Worm (Caenorhabditis elegans): Measurements from ENCODE around the gene T15B7.14.

Gene T15B7.14

DNA sequence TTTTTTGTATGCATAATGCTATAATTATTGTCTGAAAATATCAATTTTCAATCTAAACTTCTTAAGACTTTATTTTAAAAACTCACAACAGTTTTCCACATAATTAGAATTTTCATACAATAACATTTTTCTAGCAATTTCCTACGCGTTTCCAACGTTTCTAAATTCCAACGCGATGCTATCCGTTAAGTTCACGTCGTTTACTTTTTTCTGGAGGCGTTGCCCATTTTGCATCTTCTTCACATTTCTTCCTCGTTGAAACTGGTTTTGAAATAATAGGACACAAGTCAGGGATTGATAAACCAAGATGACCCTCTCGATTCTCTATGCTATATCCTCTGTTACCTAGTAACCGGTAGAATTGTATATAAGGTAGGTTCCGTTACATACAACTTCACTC is at the start of gene T15B7.14, which contains the start of gene col-143:
Gene T15B7.14, minus strand, starts transcription at position 101 of the 400 bp plus-strand sequence.
Gene col-143, plus strand, starts transcription at position 394 of the 400 bp plus-strand sequence.
- TF ChIP-seq nhr-12 (tag; optimal IDR thresholded peaks at IDR 0.05): no peak
- no peak for TF ChIP-seq nhr-23 (tag; optimal IDR thresholded peaks at IDR 0.05)
- no peak for TF ChIP-seq eor-1 (tag; optimal IDR thresholded peaks at IDR 0.05)
- no peak for TF ChIP-seq R02D3.7 (tag; optimal IDR thresholded peaks at IDR 0.05)
- TF ChIP-seq fos-1 (tag; optimal IDR thresholded peaks at IDR 0.05): no peak
- TF ChIP-seq nhr-67 (tag; optimal IDR thresholded peaks at IDR 0.05): no peak
- no peak for TF ChIP-seq unc-62 (GFP tag; optimal IDR thresholded peaks at IDR 0.05)
- TF ChIP-seq nhr-237 (tag; optimal IDR thresholded peaks at IDR 0.05): no peak
- no peak for TF ChIP-seq mdl-1 (tag; optimal IDR thresholded peaks at IDR 0.05)
- TF ChIP-seq lin-39 (tag; optimal IDR thresholded peaks at IDR 0.05): no peak
- TF ChIP-seq elt-3 (tag; optimal IDR thresholded peaks at IDR 0.05): no peak
- TF ChIP-seq aly-2 (tag; optimal IDR thresholded peaks at IDR 0.05): no peak
- TF ChIP-seq sea-2 (GFP tag; optimal IDR thresholded peaks at IDR 0.05): no peak
- TF ChIP-seq ceh-9 (tag; optimal IDR thresholded peaks at IDR 0.05): no peak
- no peak for TF ChIP-seq nhr-77 (tag; optimal IDR thresholded peaks at IDR 0.05)
- no peak for TF ChIP-seq egl-27 (tag; optimal IDR thresholded peaks at IDR 0.05)
- TF ChIP-seq nhr-28 (tag; optimal IDR thresholded peaks at IDR 0.05): no peak
- TF ChIP-seq unc-39 (tag; optimal IDR thresholded peaks at IDR 0.05): no peak
- TF ChIP-seq ceh-16 (tag; optimal IDR thresholded peaks at IDR 0.05): no peak

DNA sequence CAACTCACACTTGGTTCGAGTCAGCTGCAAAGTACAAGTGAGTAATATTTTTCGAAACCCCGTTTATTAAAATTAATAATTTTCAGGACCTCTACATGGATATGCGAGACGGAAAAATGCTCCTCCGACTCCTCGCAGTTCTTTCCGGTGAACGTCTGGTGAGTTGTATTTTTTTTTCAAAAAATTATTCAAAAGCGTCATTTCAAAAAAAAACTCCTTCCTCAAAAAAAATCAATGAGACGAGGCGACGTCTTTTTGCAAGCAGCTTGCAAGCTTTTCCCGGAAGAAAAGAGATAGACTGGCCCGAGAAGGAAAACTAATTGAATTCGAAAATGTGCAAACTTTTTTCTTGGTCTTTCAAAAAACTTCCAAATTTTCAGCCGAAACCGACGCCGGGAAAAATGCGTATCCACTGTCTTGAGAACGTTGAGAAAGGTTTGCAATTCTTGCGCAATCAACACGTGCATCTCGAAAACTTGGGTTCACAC is 47.4 kb upstream of the T15B7.14 start:
- no peak for TF ChIP-seq unc-62 (GFP tag; optimal IDR thresholded peaks at IDR 0.05)
- no peak for TF ChIP-seq tbx-2 (tag; optimal IDR thresholded peaks at IDR 0.05)
- no peak for TF ChIP-seq lin-15B (tag; optimal IDR thresholded peaks at IDR 0.05)
- no peak for TF ChIP-seq R02D3.7 (tag; optimal IDR thresholded peaks at IDR 0.05)
- no peak for TF ChIP-seq nhr-28 (tag; optimal IDR thresholded peaks at IDR 0.05)
- TF ChIP-seq nhr-67 (tag; optimal IDR thresholded peaks at IDR 0.05): no peak
- TF ChIP-seq nhr-77 (tag; optimal IDR thresholded peaks at IDR 0.05): no peak
- no peak for TF ChIP-seq egl-5 (tag; optimal IDR thresholded peaks at IDR 0.05)
- TF ChIP-seq aly-2 (tag; optimal IDR thresholded peaks at IDR 0.05): no peak

DNA sequence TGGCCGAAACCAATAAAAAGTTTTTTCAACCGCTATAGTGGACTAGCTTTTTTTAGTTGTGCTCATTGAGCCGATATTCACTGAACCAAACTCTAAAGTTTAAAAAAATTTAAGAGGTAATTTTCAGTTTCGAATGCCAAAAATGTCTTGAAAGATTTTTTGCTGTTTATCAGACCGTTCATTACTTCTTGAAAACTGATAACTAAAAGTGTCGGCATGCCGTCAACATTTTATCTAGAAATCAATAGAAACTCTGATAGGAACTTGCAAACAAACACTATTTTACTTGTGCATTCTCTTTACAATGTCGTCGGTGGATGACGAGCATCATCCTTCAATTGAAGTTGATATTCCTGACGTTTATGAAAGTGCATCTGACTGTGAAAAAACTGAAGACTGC is 46.6 kb upstream of the T15B7.14 start:
- TF ChIP-seq elt-2 (tag; optimal IDR thresholded peaks at IDR 0.05): peak; percentile 68
- no peak for TF ChIP-seq egl-27 (tag; optimal IDR thresholded peaks at IDR 0.05)

DNA sequence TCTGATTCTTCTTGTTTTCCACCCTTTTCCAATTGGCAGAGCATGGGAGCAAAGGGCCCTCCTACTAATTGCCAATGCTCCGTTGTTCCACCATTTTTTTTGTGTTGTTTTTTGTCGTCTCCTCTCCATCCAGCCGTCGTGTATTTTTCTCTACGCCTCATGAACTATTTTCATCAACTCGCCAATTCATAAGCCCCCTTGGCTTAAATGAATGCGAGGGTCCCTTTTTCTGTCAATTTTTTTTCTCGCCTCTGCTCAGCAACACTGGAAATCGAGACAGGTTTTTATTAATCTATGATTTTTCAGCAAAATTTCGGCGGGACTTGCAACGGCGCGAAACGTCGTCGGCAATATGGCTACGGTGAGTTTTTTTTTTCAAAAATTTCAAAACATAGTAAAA is 45.9 kb upstream of the T15B7.14 start, which contains the start of gene unc-70:
Gene unc-70, plus strand, starts transcription at position 301 of the 400 bp plus-strand sequence.
- TF ChIP-seq jun-1 (tag; optimal IDR thresholded peaks at IDR 0.05) (no peak), R02D3.7 (tag; optimal IDR thresholded peaks at IDR 0.05) (no peak), nhr-77 (tag; optimal IDR thresholded peaks at IDR 0.05) (no peak), ceh-16 (tag; optimal IDR thresholded peaks at IDR 0.05) (no peak), unc-39 (tag; optimal IDR thresholded peaks at IDR 0.05) (no peak), zag-1 (tag; optimal IDR thresholded peaks at IDR 0.05) (no peak), ceh-9 (tag; optimal IDR thresholded peaks at IDR 0.05) (no peak), pha-4 (tag; optimal IDR thresholded peaks at IDR 0.05) (no peak)

DNA sequence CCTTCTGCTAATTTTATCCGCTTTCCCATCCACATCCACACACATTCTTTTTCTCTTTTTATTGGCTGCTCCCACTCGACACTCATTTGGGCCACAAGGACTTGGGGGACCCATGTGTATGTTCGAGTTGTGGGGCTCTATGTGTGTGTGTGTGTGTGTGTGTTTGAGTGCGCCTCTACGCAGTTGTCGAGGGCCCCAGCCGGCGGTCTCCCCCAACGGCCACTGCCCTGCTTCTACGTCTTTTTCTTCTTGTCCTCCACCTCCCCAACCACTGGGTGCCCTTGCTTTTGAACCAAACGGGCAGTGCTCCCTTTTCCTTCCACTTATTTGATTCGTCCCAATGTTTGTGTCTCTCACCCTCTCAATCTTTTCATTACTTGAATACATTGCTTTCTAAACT is 45.5 kb upstream of the T15B7.14 start:
- peak; percentile 43 for TF ChIP-seq ama-1 (optimal IDR thresholded peaks at IDR 0.05)
- TF ChIP-seq R02D3.7 (tag; optimal IDR thresholded peaks at IDR 0.05): no peak
- TF ChIP-seq ztf-11 (tag; optimal IDR thresholded peaks at IDR 0.05): no peak
- TF ChIP-seq hmg-11 (tag; optimal IDR thresholded peaks at IDR 0.05): peak; percentile 64
- no peak for TF ChIP-seq pha-4 (tag; optimal IDR thresholded peaks at IDR 0.05)
- TF ChIP-seq aly-2 (tag; optimal IDR thresholded peaks at IDR 0.05): no peak
- TF ChIP-seq nhr-28 (tag; optimal IDR thresholded peaks at IDR 0.05): no peak
- no peak for TF ChIP-seq daf-12 (tag; optimal IDR thresholded peaks at IDR 0.05)
- no peak for TF ChIP-seq skn-1 (tag; optimal IDR thresholded peaks at IDR 0.05)
- no peak for TF ChIP-seq ceh-16 (tag; optimal IDR thresholded peaks at IDR 0.05)
- peak; percentile 64 for TF ChIP-seq nfya-1 (tag; optimal IDR thresholded peaks at IDR 0.05; ENCODE audit: insufficient read depth)
- TF ChIP-seq jun-1 (tag; optimal IDR thresholded peaks at IDR 0.05): no peak
- no peak for TF ChIP-seq pqm-1 (tag; optimal IDR thresholded peaks at IDR 0.05)
- TF ChIP-seq snpc-4 (tag; optimal IDR thresholded peaks at IDR 0.05): peak; percentile 93
- TF ChIP-seq nhr-11 (tag; optimal IDR thresholded peaks at IDR 0.05): no peak
- peak; percentile 18 for TF ChIP-seq egl-5 (tag; optimal IDR thresholded peaks at IDR 0.05)
- no peak for TF ChIP-seq elt-3 (tag; optimal IDR thresholded peaks at IDR 0.05)
- TF ChIP-seq nhr-23 (tag; optimal IDR thresholded peaks at IDR 0.05): no peak
- no peak for TF ChIP-seq lin-15B (tag; optimal IDR thresholded peaks at IDR 0.05)
- TF ChIP-seq sea-2 (GFP tag; optimal IDR thresholded peaks at IDR 0.05): no peak
- TF ChIP-seq ZK546.5 (tag; optimal IDR thresholded peaks at IDR 0.05): no peak
- no peak for TF ChIP-seq mml-1 (tag; optimal IDR thresholded peaks at IDR 0.05)
- TF ChIP-seq nhr-76 (tag; optimal IDR thresholded peaks at IDR 0.05): no peak
- TF ChIP-seq mdl-1 (tag; optimal IDR thresholded peaks at IDR 0.05): no peak
- TF ChIP-seq ceh-9 (tag; optimal IDR thresholded peaks at IDR 0.05): no peak
- peak; percentile 51 for TF ChIP-seq lin-39 (tag; optimal IDR thresholded peaks at IDR 0.05)

Data from whole organism, L3 larva.